Worm (Caenorhabditis elegans): ENCODE data around the gene F42G4.2.
A peak's percentile ranks its signal among the peaks of the same experiment; 100 is the strongest.
"Not testable (repeated sequence)": the region's sequence is repeated elsewhere in the genome, so short reads cannot be mapped to it uniquely, and the experiment has no call there.

F42G4.2 gene

DNA sequence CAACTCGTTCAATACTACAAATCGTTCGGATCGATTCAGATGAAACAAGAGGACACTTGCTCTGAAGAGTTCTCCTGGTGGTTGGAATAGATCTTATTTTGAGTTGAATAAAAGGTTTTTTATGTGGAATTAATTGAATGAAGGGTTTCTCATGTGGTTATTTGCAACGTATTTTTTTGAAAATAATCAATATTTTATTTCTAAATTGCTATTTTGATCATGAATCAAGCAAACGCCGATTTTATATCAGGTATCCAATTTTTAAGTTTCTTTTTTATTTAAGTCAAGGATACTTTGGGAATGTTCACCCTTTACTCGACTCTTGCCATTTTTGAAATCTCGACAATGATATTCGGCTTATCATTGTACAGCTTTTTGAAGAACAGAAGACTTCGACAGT lies 32.9 kb downstream of the F42G4.2 start, which contains the start of gene Y81G3A.2:
Gene Y81G3A.2, plus strand, starts transcription at position 301 of the 400 bp plus-strand sequence.
- not testable (repeated sequence) for TF ChIP-seq aly-2, F13H6.1, ceh-82 (tag; optimal IDR thresholded peaks at IDR 0.05)

DNA sequence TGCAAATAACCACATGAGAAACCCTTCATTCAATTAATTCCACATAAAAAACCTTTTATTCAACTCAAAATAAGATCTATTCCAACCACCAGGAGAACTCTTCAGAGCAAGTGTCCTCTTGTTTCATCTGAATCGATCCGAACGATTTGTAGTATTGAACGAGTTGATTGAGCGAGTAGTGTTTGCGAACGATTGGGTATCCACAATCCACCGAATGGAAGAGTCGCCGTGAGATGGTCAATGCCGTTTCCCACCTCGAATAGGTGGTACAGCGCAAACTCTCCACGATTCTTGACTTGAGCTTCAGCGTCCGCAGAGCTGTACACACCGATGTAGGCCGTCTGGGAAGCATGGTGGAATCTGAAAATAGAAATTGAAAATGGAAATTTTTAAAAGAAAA lies 34.7 kb downstream of the F42G4.2 start, which contains the start of gene Y81G3A.6:
Gene Y81G3A.6, minus strand, starts transcription at position 101 of the 400 bp plus-strand sequence.
- TF ChIP-seq nhr-10 (tag; optimal IDR thresholded peaks at IDR 0.05); lin-11 (tag; optimal IDR thresholded peaks at IDR 0.05); sma-3 (GFP tag; optimal IDR thresholded peaks at IDR 0.05): not testable (repeated sequence)

DNA sequence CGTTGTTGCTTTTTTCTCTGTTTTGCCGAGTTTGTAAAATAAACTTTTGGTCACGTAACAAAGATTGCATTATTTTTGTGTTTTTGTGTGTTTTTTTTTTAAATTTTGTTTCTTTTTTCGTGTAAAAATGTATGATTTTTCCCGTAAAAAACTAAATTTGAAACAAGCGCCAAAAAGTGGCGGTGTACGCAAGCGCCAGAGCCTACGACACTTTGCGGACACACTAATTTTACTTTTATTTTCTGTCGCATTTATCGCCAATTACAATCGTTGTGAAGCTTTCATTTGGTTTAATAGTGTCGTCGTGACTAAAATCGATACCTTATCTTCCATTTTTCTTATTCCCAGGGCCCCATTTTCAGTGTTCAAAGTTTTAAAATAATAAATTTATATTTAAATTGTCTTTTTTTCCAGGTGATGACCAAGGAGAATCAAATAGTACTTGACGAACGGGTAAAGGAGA lies 36.1 kb downstream of the F42G4.2 start, which contains the start of the genes Y81G3A.1 and gcn-2:
Gene Y81G3A.1, minus strand, starts transcription at position 175 of the 463 bp plus-strand sequence.
Gene gcn-2, plus strand, starts transcription at position 413 of the 463 bp plus-strand sequence.
- TF ChIP-seq aly-2 (tag; optimal IDR thresholded peaks at IDR 0.05) = no peak
- TF ChIP-seq fos-1 (tag; optimal IDR thresholded peaks at IDR 0.05) = peak; percentile 10
- no peak for TF ChIP-seq R02D3.7 (tag; optimal IDR thresholded peaks at IDR 0.05)
- TF ChIP-seq unc-62 (GFP tag; optimal IDR thresholded peaks at IDR 0.05) = no peak
- TF ChIP-seq nhr-11 (tag; optimal IDR thresholded peaks at IDR 0.05) = no peak
- TF ChIP-seq unc-55 (GFP tag; optimal IDR thresholded peaks at IDR 0.05) = peak; percentile 70
- no peak for TF ChIP-seq snpc-4 (tag; optimal IDR thresholded peaks at IDR 0.05)
- TF ChIP-seq mbf-1 (tag; optimal IDR thresholded peaks at IDR 0.05) = no peak
- no peak for TF ChIP-seq elt-3 (tag; optimal IDR thresholded peaks at IDR 0.05)
- TF ChIP-seq lin-13 (GFP tag; optimal IDR thresholded peaks at IDR 0.05) = no peak
- TF ChIP-seq blmp-1 (tag; optimal IDR thresholded peaks at IDR 0.05; ENCODE audit: insufficient read depth) = no peak
- no peak for TF ChIP-seq nhr-10 (tag; optimal IDR thresholded peaks at IDR 0.05)
- no peak for TF ChIP-seq nhr-77 (tag; optimal IDR thresholded peaks at IDR 0.05)
- no peak for TF ChIP-seq C34F6.9 (tag; optimal IDR thresholded peaks at IDR 0.05)
- no peak for TF ChIP-seq dmd-4 (tag; optimal IDR thresholded peaks at IDR 0.05)
- TF ChIP-seq egl-27 (tag; optimal IDR thresholded peaks at IDR 0.05) = no peak
- peak; percentile 52 for TF ChIP-seq sma-9 (GFP tag; optimal IDR thresholded peaks at IDR 0.05)
- TF ChIP-seq sma-9 (tag; optimal IDR thresholded peaks at IDR 0.05) = no peak
- TF ChIP-seq peb-1 (tag; optimal IDR thresholded peaks at IDR 0.05) = no peak
- no peak for TF ChIP-seq ztf-11 (tag; optimal IDR thresholded peaks at IDR 0.05)
- TF ChIP-seq lin-39 (tag; optimal IDR thresholded peaks at IDR 0.05) = no peak
- TF ChIP-seq nhr-237 (tag; optimal IDR thresholded peaks at IDR 0.05) = no peak
- no peak for TF ChIP-seq ztf-1 (GFP tag; conservative IDR thresholded peaks at IDR 0.05)
- no peak for TF ChIP-seq nhr-23 (tag; optimal IDR thresholded peaks at IDR 0.05)
- TF ChIP-seq lsy-2 (tag; optimal IDR thresholded peaks at IDR 0.05) = peak in 1 of 2 experiments; percentile 46
- peak; percentile 0 for TF ChIP-seq nhr-21 (tag; optimal IDR thresholded peaks at IDR 0.05)
- TF ChIP-seq ceh-16 (tag; optimal IDR thresholded peaks at IDR 0.05) = peak; percentile 36
- no peak for TF ChIP-seq unc-39 (tag; optimal IDR thresholded peaks at IDR 0.05)
- no peak for TF ChIP-seq ceh-82 (tag; optimal IDR thresholded peaks at IDR 0.05)
- TF ChIP-seq crh-2 (tag; optimal IDR thresholded peaks at IDR 0.05) = peak; percentile 46
- TF ChIP-seq F13H6.1 (tag; optimal IDR thresholded peaks at IDR 0.05) = no peak
- TF ChIP-seq alr-1 (tag; optimal IDR thresholded peaks at IDR 0.05) = no peak
- no peak for TF ChIP-seq nhr-6 (tag; optimal IDR thresholded peaks at IDR 0.05)
- TF ChIP-seq gmeb-1 (tag; optimal IDR thresholded peaks at IDR 0.05) = peak; percentile 96
- no peak for TF ChIP-seq mab-5 (tag; optimal IDR thresholded peaks at IDR 0.05)
- TF ChIP-seq skn-1 (tag; optimal IDR thresholded peaks at IDR 0.05) = no peak
- TF ChIP-seq sma-3 (GFP tag; optimal IDR thresholded peaks at IDR 0.05) = peak; percentile 29
- no peak for TF ChIP-seq mdl-1 (tag; optimal IDR thresholded peaks at IDR 0.05)
- TF ChIP-seq zag-1 (tag; optimal IDR thresholded peaks at IDR 0.05) = no peak
- TF ChIP-seq elt-1 (tag; optimal IDR thresholded peaks at IDR 0.05) = no peak
- no peak for TF ChIP-seq ama-1 (optimal IDR thresholded peaks at IDR 0.05)
- TF ChIP-seq nhr-12 (tag; optimal IDR thresholded peaks at IDR 0.05) = no peak
- TF ChIP-seq lin-11 (tag; optimal IDR thresholded peaks at IDR 0.05) = peak; percentile 19
- TF ChIP-seq Y55F3AM.14 (GFP tag; optimal IDR thresholded peaks at IDR 0.05) = no peak
- TF ChIP-seq ZK546.5 (tag; optimal IDR thresholded peaks at IDR 0.05) = no peak
- peak; percentile 46 for TF ChIP-seq nhr-129 (tag; optimal IDR thresholded peaks at IDR 0.05)
- TF ChIP-seq nhr-25 (tag; optimal IDR thresholded peaks at IDR 0.05) = no peak
- TF ChIP-seq sem-4 (tag; optimal IDR thresholded peaks at IDR 0.05) = no peak
- no peak for TF ChIP-seq ztf-4 (tag; optimal IDR thresholded peaks at IDR 0.05)
